ENCODE assay signal across 4 fruit fly cellular contexts in the genomic region with DNA sequence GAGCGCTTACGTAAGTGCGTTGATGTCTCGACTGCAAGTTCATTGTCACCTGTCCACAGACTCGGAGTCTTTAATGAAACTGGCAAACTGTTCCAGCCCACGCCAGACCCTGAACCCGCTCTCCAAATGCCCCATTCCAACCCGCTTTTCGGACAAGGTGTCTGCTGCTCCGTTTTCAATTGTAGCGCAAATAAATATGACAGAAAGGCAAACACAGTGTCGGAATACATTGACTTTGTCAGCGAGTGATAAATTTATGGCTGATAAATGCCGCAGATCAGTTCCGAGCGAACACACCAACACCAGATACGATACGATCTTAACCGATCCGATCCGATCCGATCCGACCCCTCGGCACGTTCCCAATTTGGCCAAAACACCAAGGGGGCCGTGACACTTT.
TF ChIP-seq lines count a peak whose summit lies in the region.

No protein-coding gene starts in this region.

- no peak for TF ChIP-seq CTCF in whole organism, embryonic (GFP tag; optimal IDR thresholded peaks at IDR 0.05; lab: Kevin White, UChicago)

TF ChIP-seq in whole organism, embryonic, 481 proteins besides CTCF, POLR2A, EP300 and RAD21:
- TF ChIP-seq B-H1 (GFP tag; IDR thresholded peaks at IDR 0.05; lab: Robert Waterston, UW): no peak
- TF ChIP-seq CG8089 (GFP tag; optimal IDR thresholded peaks at IDR 0.05; lab: Kevin White, UChicago): no peak
- peak; percentile 3 for TF ChIP-seq Med (GFP tag; lab: Kevin White, UChicago)
- TF ChIP-seq CG8290 (GFP tag; optimal IDR thresholded peaks at IDR 0.05; lab: Kevin White, UChicago): no peak
- peak in 1 of 2 experiments; percentile 39 for TF ChIP-seq CG8290 (tag; optimal IDR thresholded peaks at IDR 0.05; lab: Kevin White, UChicago)
- peak; percentile 42 for TF ChIP-seq CG12769 (tag; optimal IDR thresholded peaks at IDR 0.05; lab: Kevin White, UChicago)
- no peak for TF ChIP-seq esg (GFP tag; conservative IDR thresholded peaks at IDR 0.05; lab: Robert Waterston, UW)
- no peak for TF ChIP-seq zen (tag; optimal IDR thresholded peaks at IDR 0.05; lab: Kevin White, UChicago)
- peak; percentile 51 for TF ChIP-seq Deaf1 (tag; optimal IDR thresholded peaks at IDR 0.05; lab: Kevin White, UChicago)
- no peak for TF ChIP-seq CG10274 (GFP tag; optimal IDR thresholded peaks at IDR 0.05; lab: Kevin White, UChicago)
- TF ChIP-seq Pdp1 (GFP tag; optimal IDR thresholded peaks at IDR 0.05; lab: Kevin White, UChicago): peak in 1 of 2 experiments; percentile 33

TF ChIP-seq in whole organism, prepupa, 60 proteins besides CTCF, POLR2A, EP300 and RAD21 (continues in another document):
- TF ChIP-seq CG6808 (GFP tag; optimal IDR thresholded peaks at IDR 0.05; lab: Kevin White, UChicago) (peak; percentile 5), Hr38 (GFP tag; optimal IDR thresholded peaks at IDR 0.05; lab: Kevin White, UChicago) (no peak), CG6792 (GFP tag; optimal IDR thresholded peaks at IDR 0.05; lab: Kevin White, UChicago) (no peak), Smox (GFP tag; optimal IDR thresholded peaks at IDR 0.05; lab: Kevin White, UChicago) (no peak), vri (GFP tag; optimal IDR thresholded peaks at IDR 0.05; lab: Kevin White, UChicago) (peak; percentile 70), CG32006 (GFP tag; optimal IDR thresholded peaks at IDR 0.05; lab: Kevin White, UChicago) (no peak), CG16779 (tag; optimal IDR thresholded peaks at IDR 0.05; lab: Kevin White, UChicago) (no peak), CG1621 (tag; optimal IDR thresholded peaks at IDR 0.05; lab: Kevin White, UChicago) (no peak), CG11294 (GFP tag; IDR thresholded peaks at IDR 0.05; lab: Robert Waterston, UW) (no peak), CG11762 (GFP tag; optimal IDR thresholded peaks at IDR 0.05; lab: Kevin White, UChicago; ENCODE audit: insufficient read depth) (no peak), eg (GFP tag; IDR thresholded peaks at IDR 0.05; lab: Robert Waterston, UW) (no peak), acj6 (GFP tag; optimal IDR thresholded peaks at IDR 0.05; lab: Kevin White, UChicago) (no peak), CG15336 (GFP tag; IDR thresholded peaks at IDR 0.05; lab: Robert Waterston, UW) (no peak), OdsH (GFP tag; optimal IDR thresholded peaks at IDR 0.05; lab: Kevin White, UChicago) (no peak), CG6276 (GFP tag; optimal IDR thresholded peaks at IDR 0.05; lab: Kevin White, UChicago) (no peak), Sox14 (GFP tag; optimal IDR thresholded peaks at IDR 0.05; lab: Kevin White, UChicago) (no peak), CG9139 (GFP tag; optimal IDR thresholded peaks at IDR 0.05; lab: Kevin White, UChicago) (no peak), Gug (GFP tag; IDR thresholded peaks at IDR 0.05; lab: Robert Waterston, UW) (no peak), fkh (GFP tag; optimal IDR thresholded peaks at IDR 0.05; lab: Kevin White, UChicago) (peak; percentile 59), CG8119 (GFP tag; IDR thresholded peaks at IDR 0.05; lab: Robert Waterston, UW) (no peak), pdm3 (GFP tag; optimal IDR thresholded peaks at IDR 0.05; lab: Kevin White, UChicago) (no peak), fd85E (GFP tag; optimal IDR thresholded peaks at IDR 0.05; lab: Kevin White, UChicago) (no peak), svp (GFP tag; lab: Kevin White, UChicago) (no peak), CG8632 (GFP tag; optimal IDR thresholded peaks at IDR 0.05; lab: Kevin White, UChicago) (no peak), CG7368 (GFP tag; optimal IDR thresholded peaks at IDR 0.05; lab: Kevin White, UChicago) (peak; percentile 18), Eip78C (GFP tag; lab: Kevin White, UChicago) (peak; percentile 55), ss (GFP tag; optimal IDR thresholded peaks at IDR 0.05; lab: Kevin White, UChicago) (peak in 1 of 2 experiments; percentile 6)

TF ChIP-seq in whole organism, pupa, 21 proteins besides CTCF, POLR2A, EP300 and RAD21:
- TF ChIP-seq CG14655 (GFP tag; optimal IDR thresholded peaks at IDR 0.05; lab: Kevin White, UChicago) (no peak), EcR (GFP tag; optimal IDR thresholded peaks at IDR 0.05; lab: Kevin White, UChicago) (peak; percentile 80)

TF ChIP-seq in whole organism, wandering third instar larva, 38 proteins besides CTCF, POLR2A, EP300 and RAD21:
- TF ChIP-seq jim (GFP tag; optimal IDR thresholded peaks at IDR 0.05; lab: Kevin White, UChicago) (no peak), dmrt93B (GFP tag; optimal IDR thresholded peaks at IDR 0.05; lab: Kevin White, UChicago) (no peak), OdsH (GFP tag; optimal IDR thresholded peaks at IDR 0.05; lab: Kevin White, UChicago) (peak; percentile 37), tai (GFP tag; optimal IDR thresholded peaks at IDR 0.05; lab: Kevin White, UChicago) (no peak), CG9705 (GFP tag; optimal IDR thresholded peaks at IDR 0.05; lab: Kevin White, UChicago) (no peak), ey (GFP tag; optimal IDR thresholded peaks at IDR 0.05; lab: Kevin White, UChicago) (no peak), usp (GFP tag; optimal IDR thresholded peaks at IDR 0.05; lab: Kevin White, UChicago) (no peak), Abd-B (GFP tag; optimal IDR thresholded peaks at IDR 0.05; lab: Kevin White, UChicago) (no peak), brk (GFP tag; optimal IDR thresholded peaks at IDR 0.05; lab: Kevin White, UChicago) (no peak), Dif (GFP tag; optimal IDR thresholded peaks at IDR 0.05; lab: Kevin White, UChicago; ENCODE audit: partially characterized antibody) (no peak), Hr83 (GFP tag; optimal IDR thresholded peaks at IDR 0.05; lab: Kevin White, UChicago; ENCODE audit: poor library complexity, severe bottlenecking) (peak; percentile 85), Hr78 (GFP tag; optimal IDR thresholded peaks at IDR 0.05; lab: Kevin White, UChicago) (no peak), GATAd (GFP tag; optimal IDR thresholded peaks at IDR 0.05; lab: Kevin White, UChicago) (no peak), Hnf4 (GFP tag; optimal IDR thresholded peaks at IDR 0.05; lab: Kevin White, UChicago) (no peak), Rel (GFP tag; optimal IDR thresholded peaks at IDR 0.05; lab: Kevin White, UChicago) (no peak), Rel (tag; optimal IDR thresholded peaks at IDR 0.05; lab: Kevin White, UChicago) (no peak), pan (optimal IDR thresholded peaks at IDR 0.05; lab: Kevin White, UChicago) (no peak), Mio (GFP tag; optimal IDR thresholded peaks at IDR 0.05; lab: Kevin White, UChicago) (no peak), CG32264 (GFP tag; optimal IDR thresholded peaks at IDR 0.05; lab: Kevin White, UChicago) (peak; percentile 15), lola (GFP tag; optimal IDR thresholded peaks at IDR 0.05; lab: Kevin White, UChicago) (no peak), sage (GFP tag; optimal IDR thresholded peaks at IDR 0.05; lab: Kevin White, UChicago) (no peak), rgr (GFP tag; optimal IDR thresholded peaks at IDR 0.05; lab: Kevin White, UChicago) (peak; percentile 46), dsf (GFP tag; optimal IDR thresholded peaks at IDR 0.05; lab: Kevin White, UChicago; ENCODE audit: borderline replicate concordance) (no peak), h (GFP tag; optimal IDR thresholded peaks at IDR 0.05; lab: Kevin White, UChicago) (peak; percentile 60), Jra (GFP tag; optimal IDR thresholded peaks at IDR 0.05; lab: Kevin White, UChicago) (no peak), fru (GFP tag; optimal IDR thresholded peaks at IDR 0.05; lab: Kevin White, UChicago) (no peak), foxo (GFP tag; optimal IDR thresholded peaks at IDR 0.05; lab: Kevin White, UChicago) (peak in 1 of 2 experiments; percentile 14), woc (GFP tag; optimal IDR thresholded peaks at IDR 0.05; lab: Kevin White, UChicago) (no peak), br (GFP tag; optimal IDR thresholded peaks at IDR 0.05; lab: Kevin White, UChicago) (peak; percentile 36), sv (GFP tag; optimal IDR thresholded peaks at IDR 0.05; lab: Kevin White, UChicago) (no peak), dl (GFP tag; optimal IDR thresholded peaks at IDR 0.05; lab: Kevin White, UChicago; ENCODE audit: insufficient read depth in 1 of 2, partially characterized antibody in 2 of 2) (no peak), Sp1 (GFP tag; optimal IDR thresholded peaks at IDR 0.05; lab: Kevin White, UChicago) (peak; percentile 4), N (GFP tag; optimal IDR thresholded peaks at IDR 0.05; lab: Kevin White, UChicago) (no peak), Vsx2 (GFP tag; optimal IDR thresholded peaks at IDR 0.05; lab: Kevin White, UChicago; ENCODE audit: partially characterized antibody) (no peak), HLH106 (tag; optimal IDR thresholded peaks at IDR 0.05; lab: Kevin White, UChicago) (no peak), CrebA (GFP tag; optimal IDR thresholded peaks at IDR 0.05; lab: Kevin White, UChicago; ENCODE audit: borderline replicate concordance) (peak; percentile 22), psq (GFP tag; optimal IDR thresholded peaks at IDR 0.05; lab: Kevin White, UChicago) (no peak), Dfd (GFP tag; optimal IDR thresholded peaks at IDR 0.05; lab: Kevin White, UChicago) (no peak), Myc (optimal IDR thresholded peaks at IDR 0.05; lab: Kevin White, UChicago) (no peak)
